Worm (Caenorhabditis elegans) whole organism, L1 larva: ENCODE measurements around the gene C01B10.11.

Experiments used
- C16A3.4 ChIP-seq: fragments of 150-350 bp; optimal IDR thresholded peaks from 2 replicates; lab custom pipeline; 2014; ENCODE audit warnings: missing biosample characterization, missing genetic modification characterization
- ceh-88 ChIP-seq: fragments of 200-800 bp; sonication (Bioruptor generic); IDR thresholded peaks from 2 replicates; pipeline ENCODE4 v1.3.6; 2022; ENCODE audit warnings: missing genetic modification characterization, missing compliant biosample characterization
- ceh-90 ChIP-seq: sonication (generic microtip); optimal IDR thresholded peaks from 2 replicates; lab custom pipeline; 2016; ENCODE audit warnings: missing genetic modification characterization, missing compliant biosample characterization
- egl-27 ChIP-seq, 2 experiments: fragments of 150-350 bp in 1 of 2; sonication (generic microtip); optimal IDR thresholded peaks; 3 replicates each; lab custom pipeline; 2017 to 2018; ENCODE audit warnings: missing biosample characterization in 2 of 2, missing genetic modification characterization in 2 of 2, missing genetic modification reagents in 2 of 2
- hlh-17 ChIP-seq: fragments of 200-800 bp; sonication (Bioruptor generic); optimal IDR thresholded peaks from 2 replicates; lab custom pipeline; 2018; ENCODE audit warnings: missing genetic modification characterization, mild to moderate bottlenecking, missing compliant biosample characterization, moderate library complexity, borderline replicate concordance
- pag-3 ChIP-seq: sonication (generic microtip); optimal IDR thresholded peaks from 2 replicates; lab custom pipeline; 2017; ENCODE audit warnings: missing genetic modification characterization, mild to moderate bottlenecking, missing compliant biosample characterization, antibody characterized with exemption, borderline replicate concordance; ENCODE audit not compliant: insufficient read depth
- snpc-4 ChIP-seq: fragments of 150-350 bp; optimal IDR thresholded peaks from 2 replicates; lab custom pipeline; 2014; ENCODE audit warnings: missing biosample characterization, missing genetic modification characterization
- sup-37 ChIP-seq: fragments of 200-800 bp; sonication (Bioruptor generic); optimal IDR thresholded peaks from 2 replicates; lab custom pipeline; 2018; ENCODE audit warnings: mild to moderate bottlenecking, missing genetic modification characterization, missing compliant biosample characterization
- tlp-1 ChIP-seq: fragments of 150-350 bp; optimal IDR thresholded peaks from 2 replicates; lab custom pipeline; 2014; ENCODE audit warnings: missing biosample characterization, missing genetic modification characterization
- zag-1 ChIP-seq: fragments of 150-350 bp; optimal IDR thresholded peaks from 2 replicates; lab custom pipeline; 2014; ENCODE audit warnings: missing biosample characterization, missing genetic modification characterization

Gene C01B10.11

DNA sequence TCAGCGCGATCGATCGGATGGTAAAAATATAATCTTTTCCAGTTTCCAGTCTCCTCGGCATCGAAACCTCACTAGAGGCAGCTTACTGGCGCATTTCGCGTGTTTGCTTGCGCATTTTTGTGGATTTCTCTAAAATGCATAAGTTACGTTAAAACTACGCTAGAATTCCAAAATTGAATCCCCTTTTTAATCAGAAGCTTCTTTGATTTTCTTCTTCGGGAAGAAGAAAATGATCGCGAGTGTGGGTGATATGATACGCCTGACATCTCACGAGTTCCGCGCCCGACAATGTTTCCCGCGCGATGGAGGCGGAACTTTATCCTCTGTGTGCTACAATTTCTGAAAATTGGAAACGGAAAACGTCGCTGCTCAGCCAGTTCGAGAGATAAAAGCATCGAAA is 6.6 kb downstream of the C01B10.11 start:
- peak; percentile 31 for TF ChIP-seq snpc-4 (tag; lab: Kevin White, UChicago)
- TF ChIP-seq hlh-17 (GFP tag; lab: Kevin White, UChicago): no peak

DNA sequence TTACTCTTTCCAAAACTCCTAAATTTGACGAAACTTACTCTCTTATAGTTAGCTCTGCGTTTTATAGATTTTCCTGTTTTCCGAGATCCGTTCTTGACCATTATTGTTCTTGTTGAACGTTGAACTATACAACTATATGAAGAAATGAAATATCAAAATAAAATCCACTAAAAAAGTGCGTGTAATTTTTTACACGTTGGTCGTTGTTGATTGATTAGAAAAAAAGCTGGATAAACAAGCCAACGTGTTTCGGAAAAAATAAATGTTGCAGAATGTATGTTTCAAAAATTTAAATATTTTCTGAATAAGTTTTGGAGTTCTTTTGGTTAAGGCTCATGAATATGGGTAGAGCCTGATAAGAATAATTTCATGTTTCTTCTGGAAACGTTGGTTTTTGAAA is 10.1 kb downstream of the C01B10.11 start, which contains the start of gene Y73B6A.1:
Gene Y73B6A.1, minus strand, starts transcription at position 101 of the 400 bp plus-strand sequence.
- TF ChIP-seq C16A3.4: no peak
- no peak for TF ChIP-seq sup-37 (GFP tag; lab: Kevin White, UChicago)
- TF ChIP-seq egl-27 (tag; optimal IDR thresholded peaks at IDR 0.05; lab: Kevin White, UChicago): no peak
- no peak for TF ChIP-seq pag-3 (tag; lab: Kevin White, UChicago)
- no peak for TF ChIP-seq zag-1 (tag; lab: Kevin White, UChicago)
- TF ChIP-seq ceh-88 (GFP tag; lab: Robert Waterston, UW): no peak
- TF ChIP-seq tlp-1 (tag; lab: Kevin White, UChicago): no peak
- TF ChIP-seq snpc-4 (tag; lab: Kevin White, UChicago): no peak
- TF ChIP-seq ceh-90 (tag; lab: Kevin White, UChicago): no peak
